Fruit fly (Drosophila melanogaster): ENCODE measurements around the gene psd.
A peak's percentile ranks its signal among the peaks of the same experiment; 100 is the strongest.

The psd gene

DNA sequence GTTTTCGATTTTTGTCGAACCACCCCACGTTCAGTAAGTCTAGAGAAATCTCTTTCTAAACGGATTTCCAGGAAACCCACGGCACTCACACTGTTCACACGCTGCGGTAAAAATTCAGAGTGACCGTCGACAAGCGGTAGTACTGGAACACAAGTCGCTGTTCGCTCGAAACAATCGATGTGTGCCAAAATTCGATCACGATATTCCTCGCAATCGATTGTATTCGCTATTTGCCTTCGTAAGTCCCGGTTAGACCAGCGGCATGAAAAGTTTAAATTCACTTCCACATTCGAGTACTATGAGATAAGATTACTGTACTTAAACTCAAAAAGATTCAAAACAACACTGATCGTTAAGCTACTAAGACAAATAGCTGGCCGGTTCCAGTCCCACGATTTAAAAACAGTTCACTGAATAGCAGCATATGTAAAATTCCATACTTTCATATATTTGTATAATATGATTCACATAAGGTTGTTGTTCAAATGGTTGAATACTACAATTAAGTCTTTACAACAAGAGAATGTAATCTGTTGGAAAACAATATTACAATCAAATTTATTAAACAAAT is 16.2 kb upstream of the psd start, which contains the start of gene chic (continued):
- TF ChIP-seq psq (GFP tag; optimal IDR thresholded peaks at IDR 0.05) (no peak), HLHmδ (GFP tag; optimal IDR thresholded peaks at IDR 0.05) (peak; percentile 67), CG4360 (GFP tag; IDR thresholded peaks at IDR 0.05) (no peak), Dref (GFP tag; IDR thresholded peaks at IDR 0.05) (no peak), Neu2 (GFP tag; optimal IDR thresholded peaks at IDR 0.05; ENCODE audit: borderline replicate concordance) (no peak), CG1603 (tag; optimal IDR thresholded peaks at IDR 0.05) (peak; percentile 73), HHEX (GFP tag; optimal IDR thresholded peaks at IDR 0.05) (no peak), tgo (GFP tag; IDR thresholded peaks at IDR 0.05) (no peak), abd-A (tag; optimal IDR thresholded peaks at IDR 0.05) (no peak), org-1 (GFP tag; optimal IDR thresholded peaks at IDR 0.05) (peak; percentile 5), ranshi (GFP tag; IDR thresholded peaks at IDR 0.05) (no peak), CG8924 (tag; optimal IDR thresholded peaks at IDR 0.05) (no peak), CG4707 (GFP tag; optimal IDR thresholded peaks at IDR 0.05) (peak; percentile 1), az2 (GFP tag; optimal IDR thresholded peaks at IDR 0.05) (no peak), CG42726 (GFP tag; IDR thresholded peaks at IDR 0.05; ENCODE audit: partially characterized antibody) (no peak), Nf-YB (GFP tag; optimal IDR thresholded peaks at IDR 0.05) (no peak), Antp (GFP tag; optimal IDR thresholded peaks at IDR 0.05) (peak; percentile 19), CG10462 (GFP tag; optimal IDR thresholded peaks at IDR 0.05) (no peak), CG4730 (GFP tag; IDR thresholded peaks at IDR 0.05) (no peak), Elba2 (GFP tag; optimal IDR thresholded peaks at IDR 0.05) (no peak), sr (GFP tag; IDR thresholded peaks at IDR 0.05) (no peak), grn (GFP tag; optimal IDR thresholded peaks at IDR 0.05) (no peak), bowl (GFP tag; IDR thresholded peaks at IDR 0.05) (no peak), Myb (GFP tag; optimal IDR thresholded peaks at IDR 0.05) (no peak), CG2712 (tag; optimal IDR thresholded peaks at IDR 0.05) (no peak), Gug (GFP tag; IDR thresholded peaks at IDR 0.05) (peak; percentile 18; the same call in 1 of the 4 replicates), CG12104 (GFP tag; optimal IDR thresholded peaks at IDR 0.05) (no peak), Atf-2 (GFP tag; optimal IDR thresholded peaks at IDR 0.05) (no peak), chn (GFP tag; optimal IDR thresholded peaks at IDR 0.05) (no peak), CG17829 (tag; optimal IDR thresholded peaks at IDR 0.05) (peak; percentile 21), CG2889 (GFP tag; IDR thresholded peaks at IDR 0.05) (no peak), Rx (GFP tag; IDR thresholded peaks at IDR 0.05) (no peak), CG4854 (GFP tag; optimal IDR thresholded peaks at IDR 0.05) (no peak), cato (GFP tag; optimal IDR thresholded peaks at IDR 0.05; ENCODE audit: borderline replicate concordance) (no peak), CG1529 (GFP tag; optimal IDR thresholded peaks at IDR 0.05) (no peak), Camta (GFP tag; optimal IDR thresholded peaks at IDR 0.05) (peak; percentile 36), D19B (GFP tag; optimal IDR thresholded peaks at IDR 0.05) (no peak), CG14014 (GFP tag; IDR thresholded peaks at IDR 0.05) (no peak), yki (optimal IDR thresholded peaks at IDR 0.05) (no peak), ase (GFP tag; IDR thresholded peaks at IDR 0.05) (no peak), Rfx (GFP tag; IDR thresholded peaks at IDR 0.05) (no peak), Med (GFP tag) (peak; percentile 79), toy (GFP tag; IDR thresholded peaks at IDR 0.05) (no peak), vfl (GFP tag; optimal IDR thresholded peaks at IDR 0.05) (peak; percentile 8), CG9727 (GFP tag; optimal IDR thresholded peaks at IDR 0.05) (no peak), CG7357 (GFP tag; IDR thresholded peaks at IDR 0.05) (no peak), CG11093 (GFP tag; IDR thresholded peaks at IDR 0.05) (no peak), Ets97D (GFP tag; optimal IDR thresholded peaks at IDR 0.05) (peak; percentile 23), CG2116 (GFP tag; optimal IDR thresholded peaks at IDR 0.05) (peak; percentile 16), CG30020 (tag; optimal IDR thresholded peaks at IDR 0.05) (peak; percentile 79), CG10147 (GFP tag; optimal IDR thresholded peaks at IDR 0.05) (no peak), CG15011 (GFP tag; optimal IDR thresholded peaks at IDR 0.05) (no peak), Jarid2 (GFP tag; optimal IDR thresholded peaks at IDR 0.05) (peak; percentile 61)

Measured in whole organism, embryonic.